Fruit fly (Drosophila melanogaster) whole organism, embryonic: ENCODE measurements around the gene CG9961.

Experiments used
- Blimp-1 ChIP-seq: fragments of 200-800 bp; sonication (Bioruptor generic); optimal IDR thresholded peaks from 3 replicates; lab custom pipeline; 2018; ENCODE audit warnings: missing biosample characterization, missing genetic modification characterization, mild to moderate bottlenecking, moderate library complexity, missing genetic modification reagents
- BtbVII ChIP-seq: fragments of 200-800 bp; sonication (Bioruptor generic); optimal IDR thresholded peaks from 3 replicates; lab custom pipeline; 2017; ENCODE audit warnings: missing biosample characterization, mild to moderate bottlenecking, missing genetic modification characterization
- CG10543 ChIP-seq: fragments of 200-800 bp; sonication (Bioruptor generic); optimal IDR thresholded peaks from 3 replicates; lab custom pipeline; 2017; ENCODE audit warnings: missing biosample characterization, mild to moderate bottlenecking, missing genetic modification characterization, moderate library complexity
- CG11085 ChIP-seq: fragments of 200-800 bp; sonication (Bioruptor generic); IDR thresholded peaks from 2 replicates; pipeline ENCODE4 v1.3.6; 2022; ENCODE audit warnings: missing biosample characterization, missing genetic modification characterization
- CG11504 ChIP-seq: fragments of 200-800 bp; sonication (Bioruptor generic); optimal IDR thresholded peaks from 3 replicates; lab custom pipeline; 2019; ENCODE audit warnings: missing biosample characterization, mild to moderate bottlenecking, missing genetic modification characterization, moderate library complexity
- CG12104 ChIP-seq: fragments of 200-800 bp; sonication (Bioruptor generic); optimal IDR thresholded peaks from 3 replicates; lab custom pipeline; 2016; ENCODE audit warnings: missing biosample characterization, missing genetic modification characterization
- CG14050 ChIP-seq: fragments of 200-800 bp; sonication (Bioruptor generic); IDR thresholded peaks from 3 replicates; pipeline ENCODE4 v1.3.6; 2022; ENCODE audit warnings: missing biosample characterization, missing genetic modification characterization
- CG14667 ChIP-seq: fragments of 200-800 bp; sonication (Bioruptor generic); IDR thresholded peaks from 2 replicates; pipeline ENCODE4 v1.3.6; 2022; ENCODE audit warnings: missing biosample characterization, missing genetic modification characterization
- CG15073 ChIP-seq: fragments of 200-800 bp; sonication (Bioruptor generic); optimal IDR thresholded peaks from 2 replicates; lab custom pipeline; 2016; ENCODE audit warnings: missing biosample characterization, missing genetic modification characterization
- CG15514 ChIP-seq: fragments of 200-800 bp; sonication (Bioruptor generic); optimal IDR thresholded peaks from 3 replicates; lab custom pipeline; 2017; ENCODE audit warnings: missing biosample characterization, missing genetic modification characterization, mild to moderate bottlenecking, moderate library complexity, missing genetic modification reagents
- CG1602 ChIP-seq: fragments of 200-800 bp; sonication (Bioruptor generic); optimal IDR thresholded peaks from 3 replicates; lab custom pipeline; 2016; ENCODE audit warnings: missing biosample characterization, missing genetic modification characterization
- CG16813 ChIP-seq: fragments of 200-800 bp; sonication (Bioruptor generic); IDR thresholded peaks from 3 replicates; pipeline ENCODE4 v1.3.6; 2022; ENCODE audit warnings: missing biosample characterization, missing genetic modification characterization; ENCODE audit not compliant: partially characterized antibody
- CG17385 ChIP-seq: fragments of 200-800 bp; sonication (Bioruptor generic); optimal IDR thresholded peaks from 3 replicates; lab custom pipeline; 2018; ENCODE audit warnings: missing biosample characterization, mild to moderate bottlenecking, missing genetic modification characterization
- CG17829 ChIP-seq: fragments of 200-800 bp; optimal IDR thresholded peaks from 2 replicates; lab custom pipeline; 2019; ENCODE audit warnings: missing biosample characterization, mild to moderate bottlenecking, missing genetic modification characterization, moderate library complexity
- CG17912 ChIP-seq: fragments of 200-800 bp; sonication (Bioruptor generic); optimal IDR thresholded peaks from 2 replicates; lab custom pipeline; 2018; ENCODE audit warnings: missing biosample characterization, mild to moderate bottlenecking, missing genetic modification characterization
- CG18011 ChIP-seq: fragments of 200-800 bp; sonication (Bioruptor generic); optimal IDR thresholded peaks from 2 replicates; lab custom pipeline; 2017; ENCODE audit warnings: missing biosample characterization, missing genetic modification characterization, mild to moderate bottlenecking, moderate library complexity, missing genotype
- CG18262 ChIP-seq: fragments of 200-800 bp; optimal IDR thresholded peaks from 3 replicates; lab custom pipeline; 2019; ENCODE audit warnings: missing biosample characterization, mild to moderate bottlenecking, missing genetic modification characterization, moderate library complexity
- CG18619 ChIP-seq: fragments of 200-800 bp; sonication (Bioruptor generic); optimal IDR thresholded peaks from 3 replicates; lab custom pipeline; 2017; ENCODE audit warnings: missing biosample characterization, mild to moderate bottlenecking, missing genetic modification characterization
- CG2199 ChIP-seq: fragments of 200-800 bp; sonication (Bioruptor generic); IDR thresholded peaks from 3 replicates; pipeline ENCODE4 v1.3.6; 2022; ENCODE audit warnings: missing biosample characterization, missing genetic modification characterization
- CG2202 ChIP-seq: fragments of 200-800 bp; sonication (Bioruptor generic); optimal IDR thresholded peaks from 2 replicates; lab custom pipeline; 2018; ENCODE audit warnings: missing biosample characterization, mild to moderate bottlenecking, missing genetic modification characterization
- CG32532 ChIP-seq: fragments of 200-800 bp; sonication (Bioruptor generic); IDR thresholded peaks from 2 replicates; pipeline ENCODE4 v1.3.6; 2022; ENCODE audit warnings: missing biosample characterization, missing genetic modification characterization
- CG34422 ChIP-seq: fragments of 200-800 bp; sonication (Bioruptor generic); IDR thresholded peaks from 3 replicates; pipeline ENCODE4 v1.3.6; 2022; ENCODE audit warnings: missing biosample characterization, missing genetic modification characterization
- CG4282 ChIP-seq: fragments of 200-800 bp; sonication (Bioruptor generic); optimal IDR thresholded peaks from 2 replicates; lab custom pipeline; 2016; ENCODE audit warnings: missing biosample characterization, missing genetic modification characterization
- CG4707 ChIP-seq: fragments of 200-800 bp; sonication (Bioruptor generic); optimal IDR thresholded peaks from 2 replicates; lab custom pipeline; 2018; ENCODE audit warnings: missing biosample characterization, mild to moderate bottlenecking, missing genetic modification characterization, moderate library complexity
- CG6813 ChIP-seq: fragments of 200-800 bp; sonication (Bioruptor generic); optimal IDR thresholded peaks from 2 replicates; lab custom pipeline; 2017; ENCODE audit warnings: missing biosample characterization, missing genetic modification characterization, mild to moderate bottlenecking, moderate library complexity, missing genetic modification reagents
- CG8765 ChIP-seq: fragments of 200-800 bp; sonication (Bioruptor generic); IDR thresholded peaks from 2 replicates; pipeline ENCODE4 v1.3.6; 2022; ENCODE audit warnings: missing biosample characterization, missing genetic modification characterization
- CG8924 ChIP-seq: fragments of 200-800 bp; optimal IDR thresholded peaks from 3 replicates; lab custom pipeline; 2019; ENCODE audit warnings: missing biosample characterization, mild to moderate bottlenecking, missing genetic modification characterization, moderate library complexity
- D19A ChIP-seq: fragments of 200-800 bp; optimal IDR thresholded peaks from 3 replicates; lab custom pipeline; 2019; ENCODE audit warnings: missing biosample characterization, mild to moderate bottlenecking, missing genetic modification characterization, moderate library complexity
- Doc3 ChIP-seq: fragments of 200-800 bp; sonication (Bioruptor generic); IDR thresholded peaks from 3 replicates; pipeline ENCODE4 v1.3.6; 2022; ENCODE audit warnings: missing biosample characterization, missing genetic modification characterization; ENCODE audit not compliant: partially characterized antibody
- Gug ChIP-seq: fragments of 200-800 bp; sonication (Bioruptor generic); IDR thresholded peaks from 4 replicates; pipeline ENCODE4 v1.3.6; 2022; ENCODE audit warnings: missing biosample characterization, missing genetic modification characterization
- Hr51 ChIP-seq, 2 experiments: fragments of 200-800 bp; sonication (Bioruptor generic); optimal IDR thresholded peaks; 2 replicates in 1 of 2; 3 replicates in 1 of 2; lab custom pipeline; 2016 to 2018; ENCODE audit warnings: missing biosample characterization in 2 of 2, missing genetic modification characterization in 2 of 2, mild to moderate bottlenecking in 1 of 2, moderate library complexity in 1 of 2
- MBD-R2 ChIP-seq: fragments of 200-800 bp; sonication (Bioruptor generic); IDR thresholded peaks from 2 replicates; pipeline ENCODE4 v1.3.6; 2022; ENCODE audit warnings: missing biosample characterization, missing genetic modification characterization
- Meics ChIP-seq: fragments of 200-800 bp; sonication (Bioruptor generic); optimal IDR thresholded peaks from 2 replicates; lab custom pipeline; 2017; ENCODE audit warnings: missing biosample characterization, mild to moderate bottlenecking, missing genetic modification characterization
- NfI ChIP-seq: fragments of 200-800 bp; sonication (Bioruptor generic); optimal IDR thresholded peaks from 3 replicates; lab custom pipeline; 2018; ENCODE audit warnings: missing biosample characterization, mild to moderate bottlenecking, missing genetic modification characterization, moderate library complexity
- Oli ChIP-seq: fragments of 200-800 bp; sonication (Bioruptor generic); optimal IDR thresholded peaks from 2 replicates; lab custom pipeline; 2018; ENCODE audit warnings: missing biosample characterization, mild to moderate bottlenecking, missing genetic modification characterization, moderate library complexity
- Pdp1 ChIP-seq, 2 experiments: fragments of 200-800 bp; sonication (Bioruptor generic); optimal IDR thresholded peaks; 3 replicates each; lab custom pipeline; 2016; ENCODE audit warnings: missing biosample characterization in 2 of 2, missing genetic modification characterization in 2 of 2, mild to moderate bottlenecking in 1 of 2, moderate library complexity in 1 of 2
- Xrp1 ChIP-seq: fragments of 200-800 bp; sonication (Bioruptor generic); IDR thresholded peaks from 2 replicates; pipeline ENCODE4 v1.3.6; 2022; ENCODE audit warnings: missing biosample characterization, missing genetic modification characterization
- bab2 ChIP-seq: fragments of 200-800 bp; sonication (Bioruptor generic); optimal IDR thresholded peaks from 2 replicates; lab custom pipeline; 2016; ENCODE audit warnings: missing biosample characterization, missing genetic modification characterization
- corto ChIP-seq: fragments of 200-800 bp; sonication (Bioruptor generic); optimal IDR thresholded peaks from 2 replicates; lab custom pipeline; 2016; ENCODE audit warnings: missing biosample characterization, mild to moderate bottlenecking, missing genetic modification characterization, moderate library complexity
- dysf ChIP-seq: fragments of 200-800 bp; sonication (Bioruptor generic); IDR thresholded peaks from 3 replicates; pipeline ENCODE4 v1.3.6; 2022; ENCODE audit warnings: missing biosample characterization, missing genetic modification characterization
- ems ChIP-seq: fragments of 200-800 bp; sonication (Bioruptor generic); optimal IDR thresholded peaks from 3 replicates; lab custom pipeline; 2016; ENCODE audit warnings: missing biosample characterization, missing genetic modification characterization
- fru ChIP-seq: fragments of >200 bp; optimal IDR thresholded peaks from 2 replicates; lab custom pipeline; 2017
- gem ChIP-seq: fragments of 200-800 bp; sonication (Bioruptor generic); optimal IDR thresholded peaks from 2 replicates; lab custom pipeline; 2019; ENCODE audit warnings: missing biosample characterization, mild to moderate bottlenecking, missing genetic modification characterization, moderate library complexity
- hb ChIP-seq: fragments of 200-800 bp; sonication (Bioruptor generic); IDR thresholded peaks from 3 replicates; pipeline ENCODE4 v1.3.6; 2022; ENCODE audit warnings: missing biosample characterization, missing genetic modification characterization; ENCODE audit not compliant: partially characterized antibody
- hkb ChIP-seq, 2 experiments: fragments of 200-800 bp in 1 of 2; fragments of >200 bp in 1 of 2; sonication (Bioruptor generic) in 1 of 2; IDR thresholded peaks in 1 of 2; optimal IDR thresholded peaks in 1 of 2; 2 replicates each; pipeline versions ENCODE4 v1.3.6 to Lab custom; 2017 to 2022; ENCODE audit warnings: missing biosample characterization in 1 of 2, missing genetic modification characterization in 1 of 2
- insv ChIP-seq, 2 experiments: fragments of 200-800 bp; sonication (Bioruptor generic); optimal IDR thresholded peaks; 3 replicates each; lab custom pipeline; 2016 to 2018; ENCODE audit warnings: missing biosample characterization in 2 of 2, missing genetic modification characterization in 2 of 2
- lab ChIP-seq: fragments of 200-800 bp; sonication (Bioruptor generic); optimal IDR thresholded peaks from 3 replicates; lab custom pipeline; 2017; ENCODE audit warnings: missing biosample characterization, missing genetic modification characterization, mild to moderate bottlenecking, moderate library complexity, missing genetic modification reagents
- sd ChIP-seq: fragments of 200-800 bp; sonication (Bioruptor generic); optimal IDR thresholded peaks from 3 replicates; lab custom pipeline; 2018; ENCODE audit warnings: missing biosample characterization, mild to moderate bottlenecking, missing genetic modification characterization, moderate library complexity
- zfh2 ChIP-seq: fragments of 200-800 bp; sonication (Bioruptor generic); optimal IDR thresholded peaks from 2 replicates; lab custom pipeline; 2016; ENCODE audit warnings: missing biosample characterization, missing genetic modification characterization

CG9961 gene

DNA sequence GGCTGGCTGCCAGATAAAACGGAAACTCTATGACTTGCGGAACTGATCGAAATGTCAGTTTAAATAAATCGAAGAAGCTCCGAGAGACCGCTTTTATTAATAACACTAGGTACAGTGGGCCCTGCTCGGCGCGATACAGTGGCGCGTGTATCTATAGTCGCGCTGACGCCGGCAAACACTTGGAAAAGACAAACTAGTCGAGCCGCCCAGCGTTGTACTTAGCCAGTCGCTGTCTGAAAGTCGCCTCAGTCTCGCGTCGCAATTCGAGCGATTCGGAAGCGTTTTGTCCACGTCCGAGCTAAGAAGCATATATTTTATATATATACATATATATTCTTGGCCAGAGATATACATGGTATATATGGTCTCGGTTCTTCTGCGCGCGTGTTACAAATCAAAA, 14.9 kb downstream of the CG9961 start (continued):
- TF ChIP-seq CG17385 (GFP tag; lab: Kevin White, UChicago) = peak; percentile 25
- TF ChIP-seq CG11085 = peak; percentile 49; the same call in 1 of the 2 replicates
- TF ChIP-seq CG32532 = peak; percentile 86
- peak; percentile 40 for TF ChIP-seq CG18619 (GFP tag; lab: Kevin White, UChicago)
- TF ChIP-seq CG4282 = no peak
- peak; percentile 50 for TF ChIP-seq CG11504 (tag; lab: Kevin White, UChicago)
- TF ChIP-seq corto (GFP tag; lab: Kevin White, UChicago) = no peak
- peak in 1 of 2 experiments; percentile 26 for TF ChIP-seq Hr51 (GFP tag; optimal IDR thresholded peaks at IDR 0.05; lab: Kevin White, UChicago)
- peak; percentile 9 for TF ChIP-seq Blimp-1
- no peak for TF ChIP-seq CG8924
- TF ChIP-seq CG1602 (GFP tag; lab: Kevin White, UChicago) = no peak
- TF ChIP-seq D19A = no peak
- TF ChIP-seq Gug (GFP tag; lab: Robert Waterston, UW) = peak; percentile 86; the same call in 3 of the 4 replicates
- no peak for TF ChIP-seq CG4707 (GFP tag; lab: Kevin White, UChicago)
- peak; percentile 80 for TF ChIP-seq CG10543 (GFP tag; lab: Kevin White, UChicago)
- peak; percentile 44; the same call in 1 of the 2 replicates for TF ChIP-seq CG14667 (GFP tag; lab: Robert Waterston, UW)
- TF ChIP-seq sd (tag; lab: Kevin White, UChicago) = peak; percentile 27
- no peak for TF ChIP-seq ems (GFP tag; lab: Kevin White, UChicago)
- TF ChIP-seq CG18011 (GFP tag; lab: Kevin White, UChicago) = no peak
- TF ChIP-seq BtbVII (GFP tag; lab: Kevin White, UChicago) = peak; percentile 41
- no peak for TF ChIP-seq hkb (optimal IDR thresholded peaks at IDR 0.05; lab: Kevin White, UChicago)
- peak; percentile 15; the same call in 1 of the 2 replicates for TF ChIP-seq hkb (GFP tag; IDR thresholded peaks at IDR 0.05; lab: Robert Waterston, UW)
- peak; percentile 8 for TF ChIP-seq CG17829
- TF ChIP-seq zfh2 (GFP tag; lab: Kevin White, UChicago) = peak; percentile 29
- TF ChIP-seq CG14050 = no peak; the same call in 2 of the 3 replicates
- TF ChIP-seq CG17912 (GFP tag; lab: Kevin White, UChicago) = no peak
- TF ChIP-seq MBD-R2 = peak; percentile 7; the same call in 1 of the 2 replicates
- TF ChIP-seq CG34422 (GFP tag; lab: Robert Waterston, UW) = peak; percentile 56; the same call in 2 of the 3 replicates
- TF ChIP-seq CG2202 = no peak
- TF ChIP-seq CG2199 (GFP tag; lab: Robert Waterston, UW) = 0 out of 3 replicates have a peak, but pooled peaks have one; percentile 48
- TF ChIP-seq Xrp1 = 0 out of 2 replicates have a peak, but pooled peaks have one; percentile 29
- peak; percentile 49 for TF ChIP-seq CG6813 (GFP tag; lab: Kevin White, UChicago)
- peak; percentile 46 for TF ChIP-seq NfI
- TF ChIP-seq hb (GFP tag; lab: Robert Waterston, UW) = no peak
- peak; percentile 74 for TF ChIP-seq lab (GFP tag; lab: Kevin White, UChicago)
- no peak for TF ChIP-seq CG16813 (GFP tag; lab: Robert Waterston, UW)
- TF ChIP-seq dysf (GFP tag; lab: Robert Waterston, UW) = peak; percentile 75
- TF ChIP-seq CG18262 (tag; lab: Kevin White, UChicago) = peak; percentile 1
- 0 out of 2 replicates have a peak, but pooled peaks have one; percentile 28 for TF ChIP-seq CG8765
- no peak for TF ChIP-seq insv (GFP tag; optimal IDR thresholded peaks at IDR 0.05; lab: Kevin White, UChicago)
- TF ChIP-seq Pdp1 (GFP tag; optimal IDR thresholded peaks at IDR 0.05; lab: Kevin White, UChicago) = no peak
- TF ChIP-seq gem (tag; lab: Kevin White, UChicago) = peak; percentile 41
- TF ChIP-seq CG15514 = peak; percentile 48
- TF ChIP-seq fru (lab: Kevin White, UChicago) = no peak
- no peak for TF ChIP-seq CG15073 (GFP tag; lab: Kevin White, UChicago)
- no peak for TF ChIP-seq CG12104 (GFP tag; lab: Kevin White, UChicago)
- TF ChIP-seq Oli = peak; percentile 16
- no peak for TF ChIP-seq bab2
- TF ChIP-seq Doc3 (GFP tag; lab: Robert Waterston, UW) = no peak
- peak; percentile 73 for TF ChIP-seq Meics (GFP tag; lab: Kevin White, UChicago)
